Worm (Caenorhabditis elegans) whole organism, late embryonic: Measurements from ENCODE around the gene C31E10.6.

Experiments used
- gmeb-2 ChIP-seq: sonication (generic microtip); optimal IDR thresholded peaks from 2 replicates; lab custom pipeline; 2016; ENCODE audit warnings: missing genetic modification characterization, inconsistent platforms, missing compliant biosample characterization
- nhr-232 ChIP-seq: sonication (generic microtip); optimal IDR thresholded peaks from 2 replicates; lab custom pipeline; 2016; ENCODE audit warnings: missing genetic modification characterization, missing compliant biosample characterization

- TF ChIP-seq nhr-232 (no peak), gmeb-2 (tag; lab: Kevin White, UChicago) (no peak)
Measured at ce11 chrX:14003538-14003937, 7.4 kb downstream of the C31E10.6 start.
